Fruit fly (Drosophila melanogaster) whole organism, embryonic: ENCODE measurements around the gene GCS2beta.

Source experiments
- CG17186 ChIP-seq: fragments of 200-800 bp; sonication (Bioruptor generic); optimal IDR thresholded peaks from 3 replicates; lab custom pipeline; 2017; ENCODE audit warnings: missing biosample characterization, missing genetic modification reagents, missing genetic modification characterization
- CG8388 ChIP-seq: fragments of 200-800 bp; sonication (Bioruptor generic); optimal IDR thresholded peaks from 2 replicates; lab custom pipeline; 2019; ENCODE audit warnings: missing biosample characterization, mild to moderate bottlenecking, missing genetic modification characterization, moderate library complexity
- otp ChIP-seq: fragments of 200-800 bp; sonication (Bioruptor generic); IDR thresholded peaks from 3 replicates; pipeline ENCODE4, ENCODE4 v1.3.6; 2022; ENCODE audit warnings: missing biosample characterization, missing genetic modification characterization
- so ChIP-seq: fragments of 200-800 bp; sonication (Bioruptor generic); IDR thresholded peaks from 3 replicates; pipeline ENCODE4 v1.3.6; 2022; ENCODE audit warnings: missing biosample characterization, missing genetic modification characterization
- ttk ChIP-seq: fragments of 200-800 bp; sonication (Bioruptor generic); IDR thresholded peaks from 2 replicates; pipeline ENCODE4 v2.1.2; 2022; ENCODE audit warnings: missing biosample characterization, missing genetic modification characterization

DNA sequence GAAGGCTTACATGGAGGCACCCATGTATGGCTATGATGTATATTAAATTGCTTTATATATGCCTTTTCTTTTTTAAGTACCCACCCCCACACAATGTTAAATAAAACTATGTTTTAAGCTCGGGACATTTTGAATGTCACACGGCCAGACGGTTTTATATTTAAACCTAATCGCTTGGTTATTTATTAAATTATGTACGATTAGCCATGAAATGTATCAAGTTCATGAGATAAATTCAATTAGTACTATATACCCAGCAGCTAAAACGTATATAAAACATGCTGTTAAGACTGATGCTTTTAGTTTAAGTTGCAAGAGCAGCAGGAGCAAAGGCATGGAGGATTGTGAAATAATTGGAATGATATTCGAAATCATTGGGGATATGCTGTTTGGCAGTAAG is 1.4 kb upstream of the GCS2beta start, which contains the start of the genes CG43221 and CG43645:
- TF ChIP-seq ttk (GFP tag; lab: Robert Waterston, UW) (no peak), otp (no peak), CG8388 (GFP tag; lab: Kevin White, UChicago) (no peak), CG17186 (no peak), so (GFP tag; lab: Robert Waterston, UW) (no peak)
